Fruit fly (Drosophila melanogaster) whole organism, embryonic: Measurements from ENCODE around the gene CG15643.

ENCODE experiments used
- Antp ChIP-seq: fragments of 200-800 bp; sonication (Bioruptor generic); optimal IDR thresholded peaks from 3 replicates; lab custom pipeline; 2016; ENCODE audit warnings: missing biosample characterization, missing genetic modification characterization
- CG10209 ChIP-seq: fragments of 200-800 bp; sonication (Bioruptor generic); optimal IDR thresholded peaks from 3 replicates; lab custom pipeline; 2017; ENCODE audit warnings: missing biosample characterization, mild to moderate bottlenecking, missing genetic modification characterization, missing genetic modification reagents
- CG10366 ChIP-seq: fragments of 200-800 bp; sonication (Bioruptor generic); IDR thresholded peaks from 2 replicates; pipeline ENCODE4 v1.3.6; 2022; ENCODE audit warnings: missing biosample characterization, missing genetic modification characterization
- CG10654 ChIP-seq: fragments of 200-800 bp; sonication (Bioruptor generic); optimal IDR thresholded peaks from 2 replicates; lab custom pipeline; 2016; ENCODE audit warnings: missing biosample characterization, missing genetic modification characterization
- CG10959 ChIP-seq: fragments of 200-800 bp; sonication (Bioruptor generic); IDR thresholded peaks from 2 replicates; pipeline ENCODE4 v1.3.6; 2022; ENCODE audit warnings: missing biosample characterization, missing genetic modification characterization
- CG11093 ChIP-seq: fragments of 200-800 bp; sonication (Bioruptor generic); IDR thresholded peaks from 3 replicates; pipeline ENCODE4 v1.3.6; 2022; ENCODE audit warnings: missing biosample characterization, missing genetic modification characterization
- CG11247 ChIP-seq: fragments of 200-800 bp; sonication (Bioruptor generic); IDR thresholded peaks from 2 replicates; pipeline ENCODE4 v1.3.6; 2022; ENCODE audit warnings: missing biosample characterization, missing genetic modification characterization
- CG11456 ChIP-seq: fragments of 200-800 bp; sonication (Bioruptor generic); IDR thresholded peaks from 3 replicates; pipeline ENCODE4 v1.3.6; 2022; ENCODE audit warnings: missing biosample characterization, missing genetic modification characterization
- CG11504 ChIP-seq: fragments of 200-800 bp; sonication (Bioruptor generic); optimal IDR thresholded peaks from 3 replicates; lab custom pipeline; 2019; ENCODE audit warnings: missing biosample characterization, mild to moderate bottlenecking, missing genetic modification characterization, moderate library complexity
- CG11560 ChIP-seq: fragments of 200-800 bp; sonication (Bioruptor generic); IDR thresholded peaks from 3 replicates; pipeline ENCODE4 v1.3.6; 2022; ENCODE audit warnings: missing biosample characterization, missing genetic modification characterization
- CG14667 ChIP-seq: fragments of 200-800 bp; sonication (Bioruptor generic); IDR thresholded peaks from 2 replicates; pipeline ENCODE4 v1.3.6; 2022; ENCODE audit warnings: missing biosample characterization, missing genetic modification characterization
- CG14710 ChIP-seq: fragments of 200-800 bp; sonication (Bioruptor generic); optimal IDR thresholded peaks from 3 replicates; lab custom pipeline; 2019; ENCODE audit warnings: missing biosample characterization, mild to moderate bottlenecking, missing genetic modification characterization, moderate library complexity
- CG17328 ChIP-seq: fragments of 200-800 bp; sonication (Bioruptor generic); IDR thresholded peaks from 2 replicates; pipeline ENCODE4 v1.3.6; 2022; ENCODE audit warnings: missing biosample characterization, missing genetic modification characterization
- CG17359 ChIP-seq: fragments of 200-800 bp; sonication (Bioruptor generic); optimal IDR thresholded peaks from 3 replicates; lab custom pipeline; 2018; ENCODE audit warnings: missing biosample characterization, mild to moderate bottlenecking, missing genetic modification characterization, moderate library complexity
- CG18011 ChIP-seq: fragments of 200-800 bp; sonication (Bioruptor generic); optimal IDR thresholded peaks from 2 replicates; lab custom pipeline; 2017; ENCODE audit warnings: missing biosample characterization, missing genetic modification characterization, mild to moderate bottlenecking, moderate library complexity, missing genotype
- CG4730 ChIP-seq: fragments of 200-800 bp; sonication (Bioruptor generic); IDR thresholded peaks from 2 replicates; pipeline ENCODE4 v1.3.6; 2022; ENCODE audit warnings: missing biosample characterization, missing genetic modification characterization
- CG6791 ChIP-seq: fragments of 200-800 bp; sonication (Bioruptor generic); IDR thresholded peaks from 3 replicates; pipeline ENCODE4 v1.3.6; 2022; ENCODE audit warnings: missing biosample characterization, missing genetic modification characterization; ENCODE audit not compliant: partially characterized antibody
- CG9215 ChIP-seq: fragments of 200-800 bp; sonication (Bioruptor generic); IDR thresholded peaks from 2 replicates; pipeline ENCODE4 v1.3.6; 2022; ENCODE audit warnings: missing biosample characterization, missing genetic modification characterization
- Dbx ChIP-seq: fragments of 200-800 bp; sonication (Bioruptor generic); IDR thresholded peaks from 3 replicates; pipeline ENCODE4 v1.3.6; 2022; ENCODE audit warnings: missing biosample characterization, missing genetic modification characterization
- Dp ChIP-seq: fragments of 200-800 bp; sonication (Bioruptor generic); optimal IDR thresholded peaks from 2 replicates; lab custom pipeline; 2018; ENCODE audit warnings: missing biosample characterization, mild to moderate bottlenecking, missing genetic modification characterization, moderate library complexity
- Ets65A ChIP-seq: fragments of 200-800 bp; sonication (Bioruptor generic); peaks from one replicate; lab custom pipeline; 2016; ENCODE audit warnings: missing biosample characterization, missing genetic modification characterization
- Ets97D ChIP-seq: fragments of 200-800 bp; sonication (Bioruptor generic); optimal IDR thresholded peaks from 3 replicates; lab custom pipeline; 2016; ENCODE audit warnings: missing biosample characterization, missing genetic modification characterization
- H15 ChIP-seq: fragments of 200-800 bp; sonication (Bioruptor generic); IDR thresholded peaks from 3 replicates; pipeline ENCODE4 v1.3.6; 2022; ENCODE audit warnings: missing biosample characterization, missing genetic modification characterization
- HLH3B ChIP-seq: fragments of 200-800 bp; sonication (Bioruptor generic); IDR thresholded peaks from 2 replicates; pipeline ENCODE4 v1.3.6; 2022; ENCODE audit warnings: missing biosample characterization, missing genetic modification characterization
- Hmr ChIP-seq: fragments of 200-800 bp; sonication (Bioruptor generic); optimal IDR thresholded peaks from 3 replicates; lab custom pipeline; 2017; ENCODE audit warnings: mild to moderate bottlenecking, missing biosample characterization, missing genetic modification reagents, missing genetic modification characterization
- Med ChIP-seq: fragments of 200-800 bp; sonication (Bioruptor generic); peaks from one replicate; lab custom pipeline; 2016; ENCODE audit warnings: missing biosample characterization, missing genetic modification characterization, mild to moderate bottlenecking, inconsistent platforms, moderate library complexity
- Oaz ChIP-seq: fragments of 200-800 bp; sonication (Bioruptor generic); IDR thresholded peaks from 2 replicates; pipeline ENCODE4 v1.3.6; 2022; ENCODE audit warnings: missing biosample characterization, missing genetic modification characterization
- Ptx1 ChIP-seq: fragments of 200-800 bp; sonication (Bioruptor generic); IDR thresholded peaks from 2 replicates; pipeline ENCODE4 v1.3.6; 2022; ENCODE audit warnings: missing biosample characterization, missing genetic modification characterization
- Scr ChIP-seq: fragments of 200-800 bp; sonication (Bioruptor generic); IDR thresholded peaks from 2 replicates; pipeline ENCODE4 v1.3.6; 2022; ENCODE audit warnings: missing biosample characterization, missing genetic modification characterization; ENCODE audit not compliant: partially characterized antibody
- amos ChIP-seq: fragments of 200-800 bp; sonication (Bioruptor generic); IDR thresholded peaks from 2 replicates; pipeline ENCODE4 v1.3.6; 2022; ENCODE audit warnings: missing biosample characterization, missing genetic modification characterization; ENCODE audit not compliant: partially characterized antibody
- ato ChIP-seq: fragments of 200-800 bp; sonication (Bioruptor generic); IDR thresholded peaks from 2 replicates; pipeline ENCODE4 v1.3.6; 2022; ENCODE audit warnings: missing biosample characterization, missing genetic modification characterization; ENCODE audit not compliant: partially characterized antibody
- bab2 ChIP-seq: fragments of 200-800 bp; sonication (Bioruptor generic); optimal IDR thresholded peaks from 2 replicates; lab custom pipeline; 2016; ENCODE audit warnings: missing biosample characterization, missing genetic modification characterization
- bsh ChIP-seq, 2 experiments: fragments of 200-800 bp; sonication (Bioruptor generic); optimal IDR thresholded peaks; 2 replicates each; lab custom pipeline; 2017 to 2018; ENCODE audit warnings: mild to moderate bottlenecking in 2 of 2, missing biosample characterization in 2 of 2, missing genetic modification characterization in 2 of 2, moderate library complexity in 1 of 2
- chinmo ChIP-seq: fragments of 200-800 bp; sonication (Bioruptor generic); IDR thresholded peaks from 4 replicates; pipeline ENCODE4 v1.3.6; 2022; ENCODE audit warnings: missing biosample characterization, missing genetic modification characterization; ENCODE audit not compliant: partially characterized antibody
- ci ChIP-seq: fragments of 200-800 bp; sonication (Bioruptor generic); IDR thresholded peaks from 3 replicates; pipeline ENCODE4 v1.3.6; 2022; ENCODE audit warnings: missing biosample characterization, missing genetic modification characterization
- fd96Cb ChIP-seq: fragments of 200-800 bp; sonication (Bioruptor generic); optimal IDR thresholded peaks from 2 replicates; lab custom pipeline; 2018; ENCODE audit warnings: missing biosample characterization, mild to moderate bottlenecking, missing genetic modification characterization, moderate library complexity
- hth ChIP-seq: fragments of >200 bp; optimal IDR thresholded peaks from 2 replicates; lab custom pipeline; 2017; ENCODE audit warnings: inconsistent platforms
- insv ChIP-seq, 2 experiments: fragments of 200-800 bp; sonication (Bioruptor generic); optimal IDR thresholded peaks; 3 replicates each; lab custom pipeline; 2016 to 2018; ENCODE audit warnings: missing biosample characterization in 2 of 2, missing genetic modification characterization in 2 of 2
- ken ChIP-seq: fragments of 200-800 bp; sonication (Bioruptor generic); IDR thresholded peaks from 3 replicates; pipeline ENCODE4 v1.3.6; 2022; ENCODE audit warnings: missing biosample characterization, missing genetic modification characterization
- knrl ChIP-seq: fragments of 200-800 bp; sonication (Bioruptor generic); IDR thresholded peaks from 3 replicates; pipeline ENCODE4 v1.3.6; 2022; ENCODE audit warnings: missing biosample characterization, missing genetic modification characterization; ENCODE audit not compliant: partially characterized antibody
- lilli ChIP-seq: fragments of 200-800 bp; sonication (Bioruptor generic); optimal IDR thresholded peaks from 3 replicates; lab custom pipeline; 2016; ENCODE audit warnings: missing biosample characterization, missing genetic modification characterization
- onecut ChIP-seq: fragments of 200-800 bp; sonication (Bioruptor generic); IDR thresholded peaks from 2 replicates; pipeline ENCODE4 v1.3.6; 2022; ENCODE audit warnings: missing biosample characterization, missing genetic modification characterization
- otp ChIP-seq: fragments of 200-800 bp; sonication (Bioruptor generic); IDR thresholded peaks from 3 replicates; pipeline ENCODE4, ENCODE4 v1.3.6; 2022; ENCODE audit warnings: missing biosample characterization, missing genetic modification characterization
- pnt ChIP-seq: fragments of 200-800 bp; sonication (Bioruptor generic); optimal IDR thresholded peaks from 3 replicates; lab custom pipeline; 2016; ENCODE audit warnings: missing biosample characterization, missing genetic modification characterization
- sens ChIP-seq: fragments of 200-800 bp; sonication (Bioruptor generic); peaks from one replicate; lab custom pipeline; 2016; ENCODE audit warnings: missing biosample characterization, missing genetic modification characterization
- sna ChIP-seq: fragments of 200-800 bp; sonication (Bioruptor generic); IDR thresholded peaks from 2 replicates; pipeline ENCODE4 v1.3.6; 2022; ENCODE audit warnings: missing biosample characterization, missing genetic modification characterization; ENCODE audit not compliant: partially characterized antibody
- sug ChIP-seq: fragments of 200-800 bp; optimal IDR thresholded peaks from 2 replicates; lab custom pipeline; 2019; ENCODE audit warnings: missing biosample characterization, mild to moderate bottlenecking, missing genetic modification characterization, moderate library complexity
- trem ChIP-seq: fragments of 200-800 bp; optimal IDR thresholded peaks from 3 replicates; lab custom pipeline; 2019; ENCODE audit warnings: missing biosample characterization, mild to moderate bottlenecking, missing genetic modification characterization, moderate library complexity
- vnd ChIP-seq: fragments of 200-800 bp; sonication (Bioruptor generic); IDR thresholded peaks from 3 replicates; pipeline ENCODE4 v1.3.6; 2022; ENCODE audit warnings: missing biosample characterization, missing genetic modification characterization; ENCODE audit not compliant: partially characterized antibody

Gene CG15643

dm6 chrX:15594230-15594857, 22.4 kb upstream of the CG15643 start:
- TF ChIP-seq CG17359 (tag; lab: Kevin White, UChicago) (peak; percentile 18), CG11560 (tag; lab: Robert Waterston, UW) (peak; percentile 25; the same call in 1 of the 3 replicates), bab2 (peak; percentile 25), CG9215 (GFP tag; lab: Robert Waterston, UW) (peak; percentile 51; the same call in 1 of the 2 replicates), CG11504 (tag; lab: Kevin White, UChicago) (peak; percentile 93), CG18011 (GFP tag; lab: Kevin White, UChicago) (no peak), vnd (GFP tag; lab: Robert Waterston, UW) (0 out of 3 replicates have a peak, but pooled peaks have one; percentile 22), H15 (GFP tag; lab: Robert Waterston, UW) (peak; percentile 50; the same call in 1 of the 3 replicates), ken (GFP tag; lab: Robert Waterston, UW) (peak; percentile 66; the same call in 2 of the 3 replicates), sug (peak; percentile 3), knrl (GFP tag; lab: Robert Waterston, UW) (peak; percentile 62), CG10654 (GFP tag; lab: Kevin White, UChicago) (no peak), Med (GFP tag; lab: Kevin White, UChicago) (peak; percentile 75), fd96Cb (tag; lab: Kevin White, UChicago) (no peak), sens (GFP tag; lab: Kevin White, UChicago) (peak; percentile 81), CG10959 (GFP tag; lab: Robert Waterston, UW) (peak; percentile 34; the same call in 1 of the 2 replicates), CG14710 (no peak), insv (GFP tag; optimal IDR thresholded peaks at IDR 0.05; lab: Kevin White, UChicago) (peak in 1 of 2 experiments; percentile 36), HLH3B (peak; percentile 49), bsh (GFP tag; optimal IDR thresholded peaks at IDR 0.05; lab: Kevin White, UChicago) (peak in 1 of 2 experiments; percentile 2), Antp (GFP tag; lab: Kevin White, UChicago) (no peak), CG6791 (GFP tag; lab: Robert Waterston, UW) (peak; percentile 33; the same call in 1 of the 3 replicates), ato (GFP tag; lab: Robert Waterston, UW) (peak; percentile 29; the same call in 1 of the 2 replicates), Scr (GFP tag; lab: Robert Waterston, UW) (no peak; the same call in 1 of the 2 replicates), ci (GFP tag; lab: Robert Waterston, UW) (peak; percentile 63), Hmr (GFP tag; lab: Kevin White, UChicago) (peak; percentile 25), sna (GFP tag; lab: Robert Waterston, UW) (no peak), Dbx (GFP tag; lab: Robert Waterston, UW) (peak; percentile 74), CG10366 (GFP tag; lab: Robert Waterston, UW) (peak; percentile 20), hth (no peak), CG4730 (GFP tag; lab: Robert Waterston, UW) (0 out of 2 replicates have a peak, but pooled peaks have one; percentile 24), amos (peak; percentile 77), CG11247 (GFP tag; lab: Robert Waterston, UW) (peak; percentile 77), Ptx1 (GFP tag; lab: Robert Waterston, UW) (peak; percentile 73), chinmo (GFP tag; lab: Robert Waterston, UW) (0 out of 4 replicates have a peak, but pooled peaks have one; percentile 36), otp (GFP tag; lab: Robert Waterston, UW) (0 out of 3 replicates have a peak, but pooled peaks have one; percentile 37), CG11093 (GFP tag; lab: Robert Waterston, UW) (0 out of 3 replicates have a peak, but pooled peaks have one; percentile 10), trem (peak; percentile 31), Dp (GFP tag; lab: Kevin White, UChicago) (peak; percentile 51), CG10209 (GFP tag; lab: Kevin White, UChicago) (no peak), Ets97D (no peak), pnt (GFP tag; lab: Kevin White, UChicago) (no peak), CG14667 (peak; percentile 63), CG17328 (GFP tag; lab: Robert Waterston, UW) (peak; percentile 50; the same call in 1 of the 2 replicates), onecut (GFP tag; lab: Robert Waterston, UW) (peak; percentile 39; the same call in 1 of the 2 replicates), Ets65A (GFP tag; lab: Kevin White, UChicago) (peak; percentile 69), lilli (GFP tag; lab: Kevin White, UChicago) (peak; percentile 16), Oaz (GFP tag; lab: Robert Waterston, UW) (no peak), CG11456 (GFP tag; lab: Robert Waterston, UW) (peak; percentile 94)
